Worm (Caenorhabditis elegans): ENCODE results near the gene pbo-6.
A peak's percentile ranks its signal among the peaks of the same experiment; 100 is the strongest.

pbo-6 gene

ce11 chrX:17475974-17476373, 47.1 kb downstream of the pbo-6 start (continued):
- no peak for TF ChIP-seq jun-1 (tag; optimal IDR thresholded peaks at IDR 0.05)
- no peak for TF ChIP-seq lin-15B (tag; optimal IDR thresholded peaks at IDR 0.05)
- TF ChIP-seq tlp-1 (tag; optimal IDR thresholded peaks at IDR 0.05), result no peak
- TF ChIP-seq nhr-77 (tag; optimal IDR thresholded peaks at IDR 0.05), result no peak
- TF ChIP-seq unc-62 (GFP tag; optimal IDR thresholded peaks at IDR 0.05), result no peak
- TF ChIP-seq C16A3.4 (tag; optimal IDR thresholded peaks at IDR 0.05), result no peak
- no peak for TF ChIP-seq fkh-4 (tag; optimal IDR thresholded peaks at IDR 0.05; ENCODE audit: borderline replicate concordance)
- TF ChIP-seq ceh-88 (GFP tag; IDR thresholded peaks at IDR 0.05), result no peak
- TF ChIP-seq fkh-10 (GFP tag; optimal IDR thresholded peaks at IDR 0.05), result no peak
- peak; percentile 35 for TF ChIP-seq lin-14 (GFP tag; optimal IDR thresholded peaks at IDR 0.05)
- TF ChIP-seq pag-3 (tag; optimal IDR thresholded peaks at IDR 0.05; ENCODE audit: borderline replicate concordance, insufficient read depth), result no peak
- TF ChIP-seq mef-2 (tag; optimal IDR thresholded peaks at IDR 0.05), result no peak
- peak; percentile 71 for TF ChIP-seq elt-2 (tag; optimal IDR thresholded peaks at IDR 0.05)
- no peak for TF ChIP-seq hlh-17 (GFP tag; optimal IDR thresholded peaks at IDR 0.05; ENCODE audit: borderline replicate concordance)
- TF ChIP-seq C34B4.2 (tag; optimal IDR thresholded peaks at IDR 0.05), result no peak
- no peak for TF ChIP-seq skn-1 (tag; optimal IDR thresholded peaks at IDR 0.05)
- TF ChIP-seq egl-13 (tag; optimal IDR thresholded peaks at IDR 0.05), result no peak
- TF ChIP-seq nhr-71 (tag; optimal IDR thresholded peaks at IDR 0.05), result peak; percentile 15
- no peak for TF ChIP-seq ceh-82 (tag; optimal IDR thresholded peaks at IDR 0.05)
- TF ChIP-seq blmp-1 (tag; optimal IDR thresholded peaks at IDR 0.05), result peak; percentile 31
- no peak for TF ChIP-seq irx-1 (tag; optimal IDR thresholded peaks at IDR 0.05)
- no peak for TF ChIP-seq snpc-4 (tag; optimal IDR thresholded peaks at IDR 0.05)
- no peak for TF ChIP-seq ztf-11 (tag; optimal IDR thresholded peaks at IDR 0.05)
- TF ChIP-seq vab-15 (tag; optimal IDR thresholded peaks at IDR 0.05), result no peak
- no peak for TF ChIP-seq rnt-1 (tag; optimal IDR thresholded peaks at IDR 0.05)
- peak; percentile 27 for TF ChIP-seq nhr-90 (tag; optimal IDR thresholded peaks at IDR 0.05; ENCODE audit: poor library complexity)
- no peak for TF ChIP-seq aha-1 (tag; optimal IDR thresholded peaks at IDR 0.05)
- TF ChIP-seq tbx-2 (tag; optimal IDR thresholded peaks at IDR 0.05), result no peak
- peak; percentile 3 for TF ChIP-seq mep-1 (tag; optimal IDR thresholded peaks at IDR 0.05)
- no peak for TF ChIP-seq aly-2 (tag; optimal IDR thresholded peaks at IDR 0.05)
- TF ChIP-seq nhr-76 (tag; optimal IDR thresholded peaks at IDR 0.05), result no peak
- no peak for TF ChIP-seq ces-1 (GFP tag; optimal IDR thresholded peaks at IDR 0.05)
- TF ChIP-seq F16B12.6 (tag; optimal IDR thresholded peaks at IDR 0.05), result no peak
- TF ChIP-seq fkh-8 (tag; optimal IDR thresholded peaks at IDR 0.05), result no peak

ce11 chrX:17478677-17479076, 49.8 kb downstream of the pbo-6 start:
- TF ChIP-seq elt-2 (tag; optimal IDR thresholded peaks at IDR 0.05) (peak; percentile 33), hlh-4 (tag; optimal IDR thresholded peaks at IDR 0.05) (no peak), skn-1 (tag; optimal IDR thresholded peaks at IDR 0.05) (no peak), ama-1 (optimal IDR thresholded peaks at IDR 0.05) (no peak)

ce11 chrX:17479694-17480574, 51.1 kb downstream of the pbo-6 start:
- TF ChIP-seq unc-86 (tag; optimal IDR thresholded peaks at IDR 0.05), result peak; percentile 94
- TF ChIP-seq lin-39 (tag; optimal IDR thresholded peaks at IDR 0.05), result peak; percentile 26
- peak; percentile 95 for TF ChIP-seq swsn-7 (tag; optimal IDR thresholded peaks at IDR 0.05)
- TF ChIP-seq elt-3 (tag; optimal IDR thresholded peaks at IDR 0.05), result peak in 2 of 6 experiments; percentile 70 to 73
- TF ChIP-seq nhr-28 (tag; optimal IDR thresholded peaks at IDR 0.05), result no peak
- TF ChIP-seq egl-27 (tag; optimal IDR thresholded peaks at IDR 0.05), result peak; percentile 54 to 95
- TF ChIP-seq tbx-2 (tag; optimal IDR thresholded peaks at IDR 0.05), result peak; percentile 95
- peak; percentile 48 for TF ChIP-seq vab-15 (tag; optimal IDR thresholded peaks at IDR 0.05)
- TF ChIP-seq nhr-11 (tag; optimal IDR thresholded peaks at IDR 0.05), result peak; percentile 62
- no peak for TF ChIP-seq F16B12.6 (tag; optimal IDR thresholded peaks at IDR 0.05)
- peak; percentile 76 for TF ChIP-seq elt-2 (tag; optimal IDR thresholded peaks at IDR 0.05)
- peak; percentile 68 to 70 for TF ChIP-seq lsy-2 (tag; optimal IDR thresholded peaks at IDR 0.05)
- TF ChIP-seq dsc-1 (tag; optimal IDR thresholded peaks at IDR 0.05), result peak; percentile 96
- TF ChIP-seq nhr-77 (tag; optimal IDR thresholded peaks at IDR 0.05), result peak; percentile 19
- peak; percentile 63 to 86 for TF ChIP-seq efl-1 (optimal IDR thresholded peaks at IDR 0.05)
- peak; percentile 0 to 93 for TF ChIP-seq efl-1 (GFP tag; optimal IDR thresholded peaks at IDR 0.05 in 1 of 2)
- TF ChIP-seq ceh-88 (GFP tag; IDR thresholded peaks at IDR 0.05), result peak; percentile 74; the same call in 1 of the 2 replicates
- peak; percentile 49 for TF ChIP-seq hpl-2 (GFP tag; optimal IDR thresholded peaks at IDR 0.05)
- peak; percentile 89 for TF ChIP-seq pax-3 (tag; optimal IDR thresholded peaks at IDR 0.05)
- TF ChIP-seq snpc-4 (tag; optimal IDR thresholded peaks at IDR 0.05), result peak; percentile 26
- TF ChIP-seq jun-1 (tag; optimal IDR thresholded peaks at IDR 0.05), result peak; percentile 78
- TF ChIP-seq blmp-1 (tag; optimal IDR thresholded peaks at IDR 0.05), result peak; percentile 99

Data from whole organism, L1 larva.